Worm (Caenorhabditis elegans): ENCODE results near the gene lgc-48.

The lgc-48 gene

DNA sequence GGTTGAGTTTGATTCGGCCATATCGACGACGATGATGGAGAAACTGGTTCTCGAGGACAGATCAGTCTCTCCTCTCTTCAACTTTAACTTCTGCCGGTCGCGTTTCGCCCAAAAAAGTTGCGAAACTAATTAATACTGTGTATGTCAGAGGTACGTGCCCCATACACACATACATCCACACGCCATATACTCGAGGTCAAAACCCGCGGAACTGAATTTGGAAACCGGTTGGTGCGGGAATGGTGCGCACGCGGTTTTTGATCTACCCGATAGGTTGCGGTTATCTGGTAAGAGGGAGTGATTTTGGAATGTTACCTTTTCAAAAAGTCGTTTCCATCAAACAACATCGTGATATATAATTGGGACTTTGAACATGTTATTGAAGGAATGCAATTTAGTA is 40.1 kb downstream of the lgc-48 start, which contains the start of gene ifbp-1 (continued):
- TF ChIP-seq nhr-43 (tag; optimal IDR thresholded peaks at IDR 0.05; ENCODE audit: poor library complexity, severe bottlenecking) = peak; percentile 65
- TF ChIP-seq daf-12 (tag; optimal IDR thresholded peaks at IDR 0.05) = no peak
- TF ChIP-seq pha-4 (tag; optimal IDR thresholded peaks at IDR 0.05) = no peak
- TF ChIP-seq ceh-16 (tag; optimal IDR thresholded peaks at IDR 0.05) = peak; percentile 36
- TF ChIP-seq pqm-1 (tag; optimal IDR thresholded peaks at IDR 0.05) = no peak
- peak; percentile 27 for TF ChIP-seq lsy-12 (tag; optimal IDR thresholded peaks at IDR 0.05)
- TF ChIP-seq ZK546.5 (tag; optimal IDR thresholded peaks at IDR 0.05) = no peak
- no peak for TF ChIP-seq eor-1 (tag; optimal IDR thresholded peaks at IDR 0.05)
- TF ChIP-seq nhr-25 (tag; optimal IDR thresholded peaks at IDR 0.05) = peak; percentile 96

DNA sequence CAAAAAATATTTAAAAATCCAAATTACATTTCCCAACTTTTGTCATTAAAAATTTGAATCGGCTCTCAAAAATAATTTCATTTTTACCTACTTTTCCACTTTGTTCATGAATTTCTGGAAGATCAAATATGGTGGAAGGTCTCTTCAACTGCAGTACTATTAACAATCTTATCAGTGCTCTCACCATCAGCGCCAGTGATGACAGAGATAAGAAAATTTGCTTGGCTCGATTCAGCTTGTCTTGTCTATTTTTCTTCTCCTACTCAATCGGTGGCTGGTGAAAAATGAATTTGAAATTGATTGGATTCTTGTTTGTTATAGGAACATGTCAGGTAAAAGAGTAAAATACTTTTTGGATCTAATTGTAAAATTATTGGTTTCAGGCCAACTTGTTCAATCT is 40.9 kb downstream of the lgc-48 start, which contains the start of gene cpz-2:
cpz-2 (plus strand) TSS at position 210 of the 400 bp plus-strand sequence.
- peak; percentile 85 for TF ChIP-seq elt-2 (tag; optimal IDR thresholded peaks at IDR 0.05)
- no peak for TF ChIP-seq R02D3.7 (tag; optimal IDR thresholded peaks at IDR 0.05)
- peak; percentile 44 for TF ChIP-seq pqm-1 (tag; optimal IDR thresholded peaks at IDR 0.05)

DNA sequence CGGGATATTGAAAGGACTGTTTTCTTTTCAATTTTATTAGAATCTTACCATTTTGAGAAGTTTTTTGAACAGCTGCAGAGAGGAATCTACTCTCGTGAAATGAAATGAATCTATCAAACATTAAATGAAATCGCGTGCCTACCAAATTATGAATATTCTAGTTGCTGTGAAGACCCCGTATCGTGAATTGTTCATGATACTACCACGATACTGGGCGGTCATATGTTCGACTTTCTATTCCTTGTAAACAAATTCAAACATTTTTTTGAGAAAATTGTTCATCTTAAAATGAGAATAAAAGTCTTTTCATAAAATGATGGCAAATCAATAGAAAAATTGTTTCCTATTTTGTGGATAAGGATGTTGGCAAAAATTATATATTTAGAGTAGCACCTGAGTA is 45.8 kb downstream of the lgc-48 start, which contains the start of gene gcy-34:
gcy-34 (minus strand) TSS at position 101 of the 400 bp plus-strand sequence.
- TF ChIP-seq ceh-9 (tag; optimal IDR thresholded peaks at IDR 0.05) (no peak), jun-1 (tag; optimal IDR thresholded peaks at IDR 0.05) (no peak), ama-1 (optimal IDR thresholded peaks at IDR 0.05) (no peak), ztf-11 (tag; optimal IDR thresholded peaks at IDR 0.05) (no peak), mml-1 (tag; optimal IDR thresholded peaks at IDR 0.05) (no peak), egl-5 (tag; optimal IDR thresholded peaks at IDR 0.05) (no peak), ceh-28 (tag; optimal IDR thresholded peaks at IDR 0.05) (no peak), eor-1 (tag; optimal IDR thresholded peaks at IDR 0.05) (no peak), nhr-28 (tag; optimal IDR thresholded peaks at IDR 0.05) (no peak), nhr-67 (tag; optimal IDR thresholded peaks at IDR 0.05) (no peak)

DNA sequence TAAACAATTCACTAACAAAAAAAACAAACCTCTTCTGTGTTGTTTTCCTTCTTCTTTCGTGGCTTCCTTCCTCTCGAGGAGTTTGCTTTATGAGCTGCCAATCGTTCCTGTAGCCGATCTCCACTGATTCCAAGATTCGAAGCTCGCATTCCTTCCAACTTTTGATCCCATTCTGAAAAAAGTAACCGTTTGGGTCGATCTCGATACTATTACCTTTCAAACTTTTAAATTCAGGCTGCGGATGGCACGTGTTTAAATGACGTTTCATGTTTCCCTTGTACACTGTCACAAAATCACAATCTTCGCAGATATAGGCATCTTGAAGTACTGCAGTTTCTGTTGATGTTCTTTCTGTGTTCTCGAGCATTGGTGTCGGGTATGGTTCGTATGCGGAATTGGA is 47.4 kb downstream of the lgc-48 start:
- TF ChIP-seq sea-2 (GFP tag; optimal IDR thresholded peaks at IDR 0.05) (no peak), nhr-11 (tag; optimal IDR thresholded peaks at IDR 0.05) (no peak), nhr-43 (tag; optimal IDR thresholded peaks at IDR 0.05; ENCODE audit: poor library complexity, severe bottlenecking) (no peak), ztf-4 (tag; optimal IDR thresholded peaks at IDR 0.05) (no peak), fos-1 (tag; optimal IDR thresholded peaks at IDR 0.05) (no peak), pqm-1 (tag; optimal IDR thresholded peaks at IDR 0.05) (no peak), skn-1 (tag; optimal IDR thresholded peaks at IDR 0.05) (no peak), nhr-237 (tag; optimal IDR thresholded peaks at IDR 0.05) (no peak), nhr-28 (tag; optimal IDR thresholded peaks at IDR 0.05) (no peak), elt-1 (tag; optimal IDR thresholded peaks at IDR 0.05) (no peak), fkh-10 (GFP tag; optimal IDR thresholded peaks at IDR 0.05) (no peak)

DNA sequence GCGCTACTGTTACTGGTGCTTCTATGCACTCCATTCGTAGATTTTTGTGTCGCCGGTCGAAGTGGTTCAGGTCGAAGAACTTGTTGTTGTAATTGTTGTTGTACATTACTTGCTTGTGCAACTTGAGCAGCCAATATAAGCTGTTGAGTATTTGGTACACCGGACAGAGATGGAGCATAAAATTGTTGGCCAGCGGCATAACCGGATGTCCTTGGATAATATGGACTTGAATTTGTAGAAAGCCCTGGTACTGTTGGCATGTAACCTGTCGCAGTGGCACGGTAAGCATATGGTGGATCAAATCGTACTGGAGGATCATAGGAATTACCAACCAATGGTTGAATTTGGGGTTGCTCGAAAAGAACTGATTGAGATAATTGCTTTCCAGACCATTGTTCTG is 48.9 kb downstream of the lgc-48 start:
- TF ChIP-seq lin-39 (tag; optimal IDR thresholded peaks at IDR 0.05) (no peak), zag-1 (tag; optimal IDR thresholded peaks at IDR 0.05) (no peak), ZK546.5 (tag; optimal IDR thresholded peaks at IDR 0.05) (no peak), ceh-82 (tag; optimal IDR thresholded peaks at IDR 0.05) (no peak), elt-3 (tag; optimal IDR thresholded peaks at IDR 0.05) (no peak), ceh-28 (tag; optimal IDR thresholded peaks at IDR 0.05) (no peak), unc-39 (tag; optimal IDR thresholded peaks at IDR 0.05) (no peak), fkh-2 (tag; optimal IDR thresholded peaks at IDR 0.05) (no peak), lin-15B (tag; optimal IDR thresholded peaks at IDR 0.05) (no peak), mdl-1 (tag; optimal IDR thresholded peaks at IDR 0.05) (no peak), ama-1 (optimal IDR thresholded peaks at IDR 0.05) (no peak), ztf-11 (tag; optimal IDR thresholded peaks at IDR 0.05) (no peak)

All from whole organism, L3 larva.